Worm (Caenorhabditis elegans): ENCODE results near the gene C43C3.4.

ce11 chrX:9709462-9709861 lies 34.8 kb upstream of the C43C3.4 start, which contains the start of gene F15G9.6:
- TF ChIP-seq R02D3.7 (tag; optimal IDR thresholded peaks at IDR 0.05) = no peak
- no peak for TF ChIP-seq ztf-11 (tag; optimal IDR thresholded peaks at IDR 0.05)
- TF ChIP-seq zag-1 (tag; optimal IDR thresholded peaks at IDR 0.05) = no peak
- no peak for TF ChIP-seq unc-62 (GFP tag; optimal IDR thresholded peaks at IDR 0.05)
- TF ChIP-seq sma-3 (GFP tag; optimal IDR thresholded peaks at IDR 0.05) = no peak
- no peak for TF ChIP-seq nhr-77 (tag; optimal IDR thresholded peaks at IDR 0.05)
